Fruit fly (Drosophila melanogaster) whole organism: ENCODE measurements around the gene MBD-R2.

Experiments used
- Dll ChIP-seq: fragments of >200 bp; optimal IDR thresholded peaks from 2 replicates; lab custom pipeline; 2017
- EcR ChIP-seq, 2 experiments: fragments of >200 bp; optimal IDR thresholded peaks; 2 replicates each; lab custom pipeline; 2017; ENCODE audit warnings: missing biosample characterization in 2 of 2, missing genetic modification characterization in 2 of 2, missing genetic modification reagents in 2 of 2
- psq ChIP-seq: fragments of >200 bp; optimal IDR thresholded peaks from 2 replicates; lab custom pipeline; 2017
- usp ChIP-seq: fragments of >200 bp; optimal IDR thresholded peaks from 2 replicates; lab custom pipeline; 2017; ENCODE audit warnings: missing biosample characterization, missing genetic modification characterization, mixed read lengths

DNA sequence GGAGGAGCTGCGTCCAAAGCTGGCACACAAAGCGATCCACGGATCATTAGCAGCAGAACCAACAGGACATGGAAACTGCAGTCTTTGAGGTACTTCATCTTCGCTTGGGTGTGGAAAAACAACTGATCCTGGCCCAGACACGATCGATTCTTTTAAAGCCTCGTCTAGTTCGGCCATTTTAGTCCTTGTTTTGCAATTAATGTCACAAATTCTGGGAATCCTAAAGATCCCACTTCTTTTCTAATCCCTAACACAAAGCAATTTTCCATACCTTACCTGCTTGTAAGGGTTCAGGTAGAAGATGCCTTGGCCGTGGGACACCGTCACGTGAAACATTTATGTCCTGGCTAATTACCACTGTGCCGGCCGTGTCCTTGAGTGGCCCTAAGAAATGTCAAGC lies 26.5 kb upstream of the MBD-R2 start, which contains the start of gene CG10035:
- TF ChIP-seq psq, result no peak
- no peak for TF ChIP-seq Dll (lab: Kevin White, UChicago)
- TF ChIP-seq usp, result no peak
- no peak for TF ChIP-seq EcR (GFP tag; optimal IDR thresholded peaks at IDR 0.05; lab: Kevin White, UChicago)
